Worm (Caenorhabditis elegans): ENCODE data around the gene T20D4.7.

T20D4.7 gene

DNA sequence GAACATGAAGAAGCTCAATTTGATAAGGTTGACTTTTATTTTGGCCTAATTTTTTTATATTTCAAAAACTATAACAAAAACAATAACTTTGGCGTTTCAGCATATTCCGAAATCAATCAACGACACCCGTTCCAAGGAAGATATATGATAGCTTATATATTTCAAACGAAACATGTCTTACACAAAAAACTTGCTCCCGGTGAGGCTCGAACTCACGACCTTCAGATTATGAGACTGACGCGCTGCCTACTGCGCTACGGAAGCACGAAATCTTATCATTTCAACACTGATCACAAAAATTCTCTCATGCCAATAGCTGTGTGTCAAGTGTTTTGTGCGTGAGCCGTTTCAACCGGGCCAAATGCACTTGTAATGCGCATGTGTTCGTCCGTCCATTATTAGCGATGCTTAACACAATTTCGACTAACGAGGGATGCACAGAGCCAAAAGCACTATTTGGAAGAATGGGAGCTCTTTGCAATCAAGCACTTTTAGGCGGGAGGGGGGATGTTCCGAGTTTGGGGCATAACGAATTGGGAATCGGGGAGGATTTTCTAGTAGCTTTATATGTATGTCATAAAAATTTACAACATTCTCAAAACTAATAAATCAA, 46.5 kb downstream of the T20D4.7 start (continued):
- TF ChIP-seq D2030.7 (GFP tag; IDR thresholded peaks at IDR 0.05) (peak; percentile 10; the same call in 1 of the 2 replicates), rec-8 (tag; optimal IDR thresholded peaks at IDR 0.05) (peak; percentile 44 to 65), lin-54 (GFP tag; optimal IDR thresholded peaks at IDR 0.05) (peak; percentile 9), hmg-1.2 (GFP tag; IDR thresholded peaks at IDR 0.05) (peak; percentile 10; the same call in 1 of the 2 replicates), Y95B8A.8 (GFP tag; IDR thresholded peaks at IDR 0.05) (no peak), rpc-1 (optimal IDR thresholded peaks at IDR 0.05) (peak; percentile 77), rpc-1 (tag; optimal IDR thresholded peaks at IDR 0.05) (peak; percentile 82), cebp-1 (GFP tag; IDR thresholded peaks at IDR 0.05) (no peak), cebp-1 (tag; optimal IDR thresholded peaks at IDR 0.05) (no peak), ZK185.1 (tag; optimal IDR thresholded peaks at IDR 0.05; ENCODE audit: poor library complexity, severe bottlenecking) (no peak), snpc-3.4 (tag; optimal IDR thresholded peaks at IDR 0.05) (peak; percentile 37), madf-10 (tag; optimal IDR thresholded peaks at IDR 0.05) (peak; percentile 31), F57A8.1 (GFP tag; optimal IDR thresholded peaks at IDR 0.05) (no peak), zim-3 (tag; optimal IDR thresholded peaks at IDR 0.05) (no peak), B0019.2 (GFP tag; conservative IDR thresholded peaks at IDR 0.05) (no peak), F10E7.11 (tag; optimal IDR thresholded peaks at IDR 0.05) (no peak), nfyb-1 (GFP tag; IDR thresholded peaks at IDR 0.05) (0 out of 2 replicates have a peak, but pooled peaks have one; percentile 56), madf-3 (GFP tag; IDR thresholded peaks at IDR 0.05) (no peak), mcd-1 (GFP tag; IDR thresholded peaks at IDR 0.05) (no peak), ceh-27 (GFP tag; optimal IDR thresholded peaks at IDR 0.05) (no peak), B0261.1 (tag; optimal IDR thresholded peaks at IDR 0.05) (peak; percentile 64), attf-6 (GFP tag; IDR thresholded peaks at IDR 0.05) (no peak), die-1 (tag; optimal IDR thresholded peaks at IDR 0.05) (peak; percentile 43), efl-1 (GFP tag; optimal IDR thresholded peaks at IDR 0.05) (no peak), akir-1 (GFP tag; optimal IDR thresholded peaks at IDR 0.05) (no peak), ztf-26 (tag; optimal IDR thresholded peaks at IDR 0.05) (no peak)
